Worm (Caenorhabditis elegans) whole organism, early embryonic: ENCODE data around the gene T07D3.4.
A peak's percentile ranks its signal among the peaks of the same experiment; 100 is the strongest.

Experiments used
- B0310.2 ChIP-seq: sonication (generic microtip); optimal IDR thresholded peaks from 2 replicates; lab custom pipeline; 2016; ENCODE audit warnings: mild to moderate bottlenecking, missing genetic modification characterization, missing compliant biosample characterization
- F13C5.2 ChIP-seq: sonication (generic microtip); optimal IDR thresholded peaks from 2 replicates; lab custom pipeline; 2017; ENCODE audit warnings: mild to moderate bottlenecking, missing genetic modification characterization, inconsistent platforms, missing compliant biosample characterization
- aly-1 ChIP-seq: sonication (generic microtip); optimal IDR thresholded peaks from 2 replicates; lab custom pipeline; 2016; ENCODE audit warnings: missing genetic modification characterization, missing compliant biosample characterization
- ama-1 ChIP-seq: fragments of 150-350 bp; optimal IDR thresholded peaks from 2 replicates; lab custom pipeline; 2014
- ceh-13 ChIP-seq: fragments of 200-800 bp; sonication (Bioruptor generic); optimal IDR thresholded peaks from 2 replicates; lab custom pipeline; 2018; ENCODE audit warnings: mild to moderate bottlenecking, missing genetic modification characterization, missing compliant biosample characterization
- ceh-36 ChIP-seq: sonication (generic microtip); optimal IDR thresholded peaks from 2 replicates; lab custom pipeline; 2016; ENCODE audit warnings: missing genetic modification characterization, inconsistent platforms, missing compliant biosample characterization
- ets-7 ChIP-seq: sonication (generic microtip); optimal IDR thresholded peaks from 2 replicates; lab custom pipeline; 2016; ENCODE audit warnings: missing genotype, missing genetic modification characterization, missing compliant biosample characterization
- flt-1 ChIP-seq: fragments of 200-800 bp; sonication (Bioruptor generic); IDR thresholded peaks from 2 replicates; pipeline ENCODE4 v1.3.6; 2022; ENCODE audit warnings: missing genetic modification characterization, missing compliant biosample characterization
- hmbx-1 ChIP-seq: sonication (generic microtip); optimal IDR thresholded peaks from 2 replicates; lab custom pipeline; 2016; ENCODE audit warnings: mild to moderate bottlenecking, missing genetic modification characterization, missing compliant biosample characterization
- hmg-4 ChIP-seq: fragments of 200-800 bp; sonication (Bioruptor generic); optimal IDR thresholded peaks from 2 replicates; lab custom pipeline; 2018; ENCODE audit warnings: mild to moderate bottlenecking, missing genetic modification characterization, missing compliant biosample characterization
- hnd-1 ChIP-seq: sonication (generic microtip); optimal IDR thresholded peaks from 2 replicates; lab custom pipeline; 2016; ENCODE audit warnings: missing genetic modification characterization, missing compliant biosample characterization
- pes-1 ChIP-seq: fragments of 200-800 bp; sonication (Bioruptor generic); IDR thresholded peaks from 2 replicates; pipeline ENCODE4 v1.3.6; 2022; ENCODE audit warnings: missing genetic modification reagents, missing genetic modification characterization, missing compliant biosample characterization
- scrt-1 ChIP-seq: fragments of 200-800 bp; sonication (Bioruptor generic); IDR thresholded peaks from 2 replicates; pipeline ENCODE4 v1.3.6; 2022; ENCODE audit warnings: missing genetic modification characterization, missing compliant biosample characterization
- sea-1 ChIP-seq: fragments of 200-800 bp; sonication (Bioruptor generic); conservative IDR thresholded peaks from 2 replicates; pipeline ENCODE4 v1.3.6; 2022; ENCODE audit warnings: missing genetic modification characterization, missing compliant biosample characterization
- tbx-11 ChIP-seq: fragments of 200-800 bp; sonication (Bioruptor generic); IDR thresholded peaks from 2 replicates; pipeline ENCODE4 v1.3.6; 2022; ENCODE audit warnings: missing genetic modification characterization, missing compliant biosample characterization
- tbx-37 ChIP-seq: fragments of 200-800 bp; sonication (Bioruptor generic); conservative IDR thresholded peaks from 2 replicates; pipeline ENCODE4 v1.3.6; 2022; ENCODE audit warnings: missing genetic modification reagents, missing genetic modification characterization, missing compliant biosample characterization
- tra-4 ChIP-seq: sonication (generic microtip); optimal IDR thresholded peaks from 2 replicates; lab custom pipeline; 2017; ENCODE audit warnings: missing genetic modification characterization, missing compliant biosample characterization

T07D3.4 gene

DNA sequence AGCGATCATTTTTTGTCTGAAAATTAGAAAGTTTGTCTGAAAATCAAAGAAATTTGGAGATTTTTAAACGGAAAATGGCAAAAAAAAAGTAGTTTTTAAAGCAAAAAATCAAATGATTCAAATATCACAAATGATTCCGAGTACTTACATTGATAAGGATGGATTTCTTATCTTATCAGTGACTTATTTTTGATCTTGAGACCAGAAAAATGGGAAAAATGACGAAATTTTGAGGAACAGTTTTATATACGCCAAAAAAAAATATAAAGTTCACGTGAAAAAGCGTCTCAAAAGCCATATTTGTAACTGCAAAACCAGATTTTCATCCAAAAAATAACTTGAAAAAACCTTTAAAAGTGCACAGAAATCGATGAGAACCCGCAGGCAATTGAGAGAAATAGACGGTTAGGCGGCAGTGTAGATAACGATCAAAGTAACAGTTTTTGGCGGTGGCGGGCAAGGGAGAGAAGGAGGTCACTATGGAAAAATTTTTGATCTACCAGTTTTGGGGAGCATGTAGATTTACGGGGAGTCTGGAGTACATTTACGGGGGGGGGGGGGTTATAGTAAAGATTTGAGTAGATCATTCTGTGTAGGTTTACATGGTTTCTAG is 12.7 kb downstream of the T07D3.4 start, which contains the start of gene T07D3.9:
TSS of gene T07D3.9 (minus strand) at position 194 of the 613 bp plus-strand sequence.
- TF ChIP-seq tbx-11 (GFP tag; lab: Robert Waterston, UW) (no peak), hmbx-1 (no peak), hnd-1 (tag; lab: Kevin White, UChicago) (no peak), ama-1 (lab: Kevin White, UChicago) (no peak), ets-7 (tag; lab: Kevin White, UChicago) (no peak), sea-1 (GFP tag; lab: Robert Waterston, UW) (no peak), F13C5.2 (tag; lab: Kevin White, UChicago) (no peak), ceh-13 (GFP tag; lab: Kevin White, UChicago) (no peak), hmg-4 (GFP tag; lab: Kevin White, UChicago) (no peak), ceh-36 (no peak), tbx-37 (GFP tag; lab: Robert Waterston, UW) (no peak), tra-4 (tag; lab: Kevin White, UChicago) (no peak), pes-1 (GFP tag; lab: Robert Waterston, UW) (no peak), scrt-1 (GFP tag; lab: Robert Waterston, UW) (no peak), aly-1 (tag; lab: Kevin White, UChicago) (no peak)

DNA sequence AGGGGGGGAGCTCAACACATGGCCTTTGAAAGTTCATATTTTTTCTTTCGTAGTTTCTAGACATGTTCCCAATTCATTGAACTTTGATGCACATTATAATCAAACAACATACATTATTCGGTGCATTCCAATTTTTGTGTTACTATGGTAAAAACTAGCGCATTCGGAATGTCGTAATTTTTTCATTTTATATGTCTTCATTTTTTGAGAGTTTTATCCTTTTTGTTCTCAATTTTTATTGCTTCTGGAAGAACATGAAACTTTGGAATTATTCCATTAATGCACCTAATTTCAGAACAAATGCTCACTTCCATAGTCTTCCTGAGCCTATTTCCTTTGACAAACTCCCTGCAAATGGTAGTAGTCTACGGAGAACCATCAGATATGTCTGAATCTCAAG is 13.5 kb downstream of the T07D3.4 start, which contains the start of gene T07D3.2:
TSS of gene T07D3.2 (plus strand) at position 301 of the 400 bp plus-strand sequence.
- TF ChIP-seq flt-1 (GFP tag; lab: Robert Waterston, UW) (no peak), hmg-4 (GFP tag; lab: Kevin White, UChicago) (no peak), scrt-1 (GFP tag; lab: Robert Waterston, UW) (no peak), ceh-36 (no peak), hmbx-1 (no peak), sea-1 (GFP tag; lab: Robert Waterston, UW) (no peak), ceh-13 (GFP tag; lab: Kevin White, UChicago) (no peak), B0310.2 (tag; lab: Kevin White, UChicago) (no peak), F13C5.2 (tag; lab: Kevin White, UChicago) (no peak), ama-1 (lab: Kevin White, UChicago) (no peak), tbx-37 (GFP tag; lab: Robert Waterston, UW) (no peak), tra-4 (tag; lab: Kevin White, UChicago) (no peak)

DNA sequence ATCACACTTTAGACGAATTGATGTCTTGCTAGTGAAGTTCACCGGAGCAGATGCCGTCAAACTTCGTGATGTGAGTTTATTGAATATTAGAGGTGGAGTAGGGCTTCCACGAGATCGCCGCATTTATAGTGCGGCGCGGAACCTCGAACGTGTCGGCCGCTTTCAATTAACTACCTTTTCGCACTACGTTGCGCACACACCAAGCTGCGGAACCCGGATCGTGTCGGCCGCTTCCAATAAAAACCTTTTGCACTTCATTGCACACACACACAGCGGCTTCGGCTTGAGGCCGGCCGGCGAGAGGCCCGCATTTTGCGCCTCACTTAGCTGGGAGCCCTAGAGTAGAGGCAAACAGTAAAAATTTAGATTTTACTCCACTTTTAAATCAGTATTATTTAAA is 17.2 kb downstream of the T07D3.4 start:
- TF ChIP-seq F13C5.2 (tag; lab: Kevin White, UChicago) (no peak), sea-1 (GFP tag; lab: Robert Waterston, UW) (0 out of 2 replicates have a peak, but pooled peaks have one; percentile 29), ets-7 (tag; lab: Kevin White, UChicago) (no peak), scrt-1 (GFP tag; lab: Robert Waterston, UW) (no peak), pes-1 (GFP tag; lab: Robert Waterston, UW) (peak; percentile 37; the same call in 1 of the 2 replicates)

DNA sequence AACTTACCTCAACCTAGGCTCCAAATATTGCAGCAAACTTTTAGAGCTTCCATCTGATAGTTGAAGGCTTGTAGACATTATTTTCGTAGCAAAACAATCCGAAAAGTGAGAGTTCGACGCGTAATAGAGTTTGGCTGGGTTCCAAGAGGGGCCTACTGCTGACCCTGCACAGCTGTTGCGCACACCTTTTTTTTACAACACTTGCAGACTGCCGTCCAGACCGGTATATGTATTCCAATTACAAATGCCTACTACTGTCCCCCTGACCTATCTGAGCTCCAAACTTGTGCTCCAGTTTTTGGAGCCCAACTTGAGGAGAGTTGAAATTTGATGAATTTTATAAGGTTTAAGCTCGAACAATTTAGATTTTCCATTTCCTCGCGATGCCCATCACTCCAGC is 21.4 kb downstream of the T07D3.4 start, which contains the start of the genes fbxc-24 and fbxc-27:
TSS of gene fbxc-24 (minus strand) at position 101 of the 400 bp plus-strand sequence.
TSS of gene fbxc-27 (plus strand) at position 216 of the 400 bp plus-strand sequence.
- no peak for TF ChIP-seq hmbx-1
- no peak for TF ChIP-seq tbx-37 (GFP tag; lab: Robert Waterston, UW)
- TF ChIP-seq hmg-4 (GFP tag; lab: Kevin White, UChicago) = no peak
- TF ChIP-seq sea-1 (GFP tag; lab: Robert Waterston, UW) = no peak
- no peak for TF ChIP-seq aly-1 (tag; lab: Kevin White, UChicago)
- no peak for TF ChIP-seq tra-4 (tag; lab: Kevin White, UChicago)
- TF ChIP-seq scrt-1 (GFP tag; lab: Robert Waterston, UW) = no peak
- no peak for TF ChIP-seq tbx-11 (GFP tag; lab: Robert Waterston, UW)

DNA sequence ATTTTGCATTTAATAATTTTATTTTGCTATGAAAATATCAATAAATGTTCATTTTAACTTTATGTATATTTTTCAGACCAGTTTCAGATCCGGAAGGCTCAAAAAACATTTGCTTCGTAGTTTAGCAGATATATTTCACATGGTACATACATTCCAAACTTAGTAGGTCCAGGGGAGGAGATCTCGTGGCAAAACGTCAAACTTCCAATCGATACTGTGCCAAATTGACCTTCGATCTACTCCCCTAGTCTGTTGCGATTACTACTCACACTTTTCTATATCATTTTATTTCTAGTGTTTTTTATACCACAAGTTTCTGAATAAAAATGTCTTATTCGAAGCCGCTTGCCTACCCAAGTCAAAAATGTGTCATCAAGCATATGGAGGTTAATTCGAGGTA is 23.6 kb downstream of the T07D3.4 start, which contains the start of gene fbxc-31:
TSS of gene fbxc-31 (plus strand) at position 301 of the 400 bp plus-strand sequence.
- TF ChIP-seq ceh-36 (no peak), tra-4 (tag; lab: Kevin White, UChicago) (no peak), flt-1 (GFP tag; lab: Robert Waterston, UW) (no peak)

DNA sequence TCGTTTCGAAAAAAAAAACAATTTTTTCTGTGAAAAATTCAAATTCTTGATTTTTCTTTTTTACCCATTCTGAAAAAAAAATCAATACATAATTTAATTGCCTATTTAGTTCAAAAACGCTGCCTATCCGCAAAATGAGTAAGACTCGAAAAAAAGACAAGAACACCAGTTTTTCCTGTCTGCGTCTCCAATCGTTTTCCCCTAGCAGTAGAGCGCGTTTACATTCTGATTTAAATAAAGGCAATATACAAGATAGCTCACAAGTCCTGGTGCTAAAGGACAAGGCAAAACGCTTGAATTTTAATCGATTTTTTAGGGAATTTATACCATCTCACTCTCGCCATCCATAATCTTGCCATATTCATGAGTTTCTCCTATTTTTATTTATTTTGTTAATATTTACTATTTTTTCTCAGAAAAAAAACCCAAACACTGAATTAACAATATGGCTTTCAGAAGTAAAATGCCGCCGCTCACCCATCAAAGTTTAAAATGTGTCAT is 25.2 kb downstream of the T07D3.4 start, which contains the start of gene fbxc-33:
TSS of gene fbxc-33 (plus strand) at position 451 of the 501 bp plus-strand sequence.
- TF ChIP-seq ama-1 (lab: Kevin White, UChicago) (no peak), F13C5.2 (tag; lab: Kevin White, UChicago) (no peak), hmg-4 (GFP tag; lab: Kevin White, UChicago) (no peak), sea-1 (GFP tag; lab: Robert Waterston, UW) (no peak), B0310.2 (tag; lab: Kevin White, UChicago) (no peak), hmbx-1 (no peak), flt-1 (GFP tag; lab: Robert Waterston, UW) (no peak), tra-4 (tag; lab: Kevin White, UChicago) (no peak), ceh-36 (no peak), aly-1 (tag; lab: Kevin White, UChicago) (no peak), scrt-1 (GFP tag; lab: Robert Waterston, UW) (no peak), ceh-13 (GFP tag; lab: Kevin White, UChicago) (no peak)

DNA sequence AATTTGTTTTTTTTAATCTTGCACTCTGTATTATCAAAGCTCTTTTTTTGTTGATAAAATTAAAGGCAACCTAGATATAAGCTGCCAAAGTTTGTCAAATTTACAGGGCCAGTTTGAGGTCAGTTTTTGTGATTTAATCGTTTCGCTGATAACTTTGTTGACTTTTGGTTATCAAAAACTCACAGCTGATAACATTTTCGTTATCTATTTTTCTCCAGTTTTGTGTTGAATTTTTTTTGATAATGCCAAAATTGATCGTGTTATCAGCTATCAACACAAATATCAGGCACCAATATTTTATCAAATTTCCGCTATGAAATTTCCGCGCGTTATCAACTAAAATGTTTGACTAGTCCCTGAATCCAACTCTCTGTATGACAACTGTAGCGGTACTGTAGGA is 27.1 kb downstream of the T07D3.4 start:
- TF ChIP-seq ceh-36 = no peak
- no peak for TF ChIP-seq pes-1 (GFP tag; lab: Robert Waterston, UW)
- TF ChIP-seq tra-4 (tag; lab: Kevin White, UChicago) = no peak
- no peak for TF ChIP-seq hmg-4 (GFP tag; lab: Kevin White, UChicago)
- no peak for TF ChIP-seq ceh-13 (GFP tag; lab: Kevin White, UChicago)
- no peak for TF ChIP-seq ets-7 (tag; lab: Kevin White, UChicago)
- TF ChIP-seq ama-1 (lab: Kevin White, UChicago) = no peak
- no peak for TF ChIP-seq sea-1 (GFP tag; lab: Robert Waterston, UW)
- no peak for TF ChIP-seq F13C5.2 (tag; lab: Kevin White, UChicago)
- TF ChIP-seq tbx-37 (GFP tag; lab: Robert Waterston, UW) = no peak
